Worm (Caenorhabditis elegans): Measurements from ENCODE around the gene R148.4.
A peak's percentile ranks its signal among the peaks of the same experiment; 100 is the strongest.

The R148.4 gene

ce11 chrIII:3161600-3161999, 9.8 kb upstream of the R148.4 start:
- TF ChIP-seq blmp-1 (tag; optimal IDR thresholded peaks at IDR 0.05; ENCODE audit: insufficient read depth) (peak; percentile 78), sma-3 (GFP tag; optimal IDR thresholded peaks at IDR 0.05) (peak; percentile 1), ztf-4 (tag; optimal IDR thresholded peaks at IDR 0.05) (no peak), nhr-25 (tag; optimal IDR thresholded peaks at IDR 0.05) (peak; percentile 77)

DNA sequence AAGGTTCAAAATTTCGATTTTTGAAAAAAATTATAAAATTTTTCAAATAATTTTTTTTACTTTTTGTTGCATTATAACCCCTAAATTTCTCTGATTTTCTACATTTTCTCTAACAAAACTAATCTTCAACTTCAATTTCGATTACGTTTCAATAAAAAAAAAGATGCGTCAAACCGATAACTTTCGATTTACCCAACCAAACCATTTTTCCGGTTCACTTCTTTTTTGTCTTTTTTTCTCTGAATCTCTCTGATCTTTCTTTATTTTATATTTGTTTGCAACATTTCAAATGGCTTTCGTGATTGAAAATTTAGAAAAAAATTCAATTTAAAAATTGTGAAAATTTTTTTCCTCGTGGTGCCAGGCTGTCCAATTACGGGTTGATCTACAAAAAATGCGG, 7.9 kb upstream of the R148.4 start:
- TF ChIP-seq sma-3 (GFP tag; optimal IDR thresholded peaks at IDR 0.05) (no peak), sem-4 (tag; optimal IDR thresholded peaks at IDR 0.05) (no peak), zag-1 (tag; optimal IDR thresholded peaks at IDR 0.05) (no peak), sma-9 (GFP tag; optimal IDR thresholded peaks at IDR 0.05) (no peak), sma-9 (tag; optimal IDR thresholded peaks at IDR 0.05) (no peak), ceh-16 (tag; optimal IDR thresholded peaks at IDR 0.05) (no peak), nhr-23 (tag; optimal IDR thresholded peaks at IDR 0.05) (no peak), unc-39 (tag; optimal IDR thresholded peaks at IDR 0.05) (no peak), F13H6.1 (tag; optimal IDR thresholded peaks at IDR 0.05) (no peak), aly-2 (tag; optimal IDR thresholded peaks at IDR 0.05) (no peak)

- TF ChIP-seq snpc-4 (tag; optimal IDR thresholded peaks at IDR 0.05) = no peak
Measured at ce11 chrIII:3165309-3165708, 6.1 kb upstream of the R148.4 start, which contains the start of gene R148.5. Gene R148.5, plus strand, starts transcription at chrIII:3165639.

DNA sequence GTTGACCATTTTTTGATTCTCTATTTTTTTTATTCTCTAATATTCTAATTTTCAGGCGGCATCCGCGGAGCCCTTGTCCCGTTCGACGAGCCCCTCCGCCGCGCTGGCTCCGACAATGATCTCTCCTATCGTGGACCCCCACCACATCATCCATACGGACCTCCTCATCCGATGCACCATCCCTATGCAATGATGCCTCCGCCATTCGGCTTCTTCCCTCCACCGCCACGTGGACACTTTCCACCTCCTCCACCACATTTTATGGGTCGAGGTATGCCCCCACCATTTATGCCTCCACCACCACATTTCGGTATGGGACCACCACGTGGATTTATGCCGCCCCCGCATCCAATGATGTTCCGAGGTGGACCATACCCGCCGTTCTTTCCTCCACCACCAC, 2.1 kb upstream of the R148.4 start:
- no peak for TF ChIP-seq nhr-23 (tag; optimal IDR thresholded peaks at IDR 0.05)
- no peak for TF ChIP-seq nhr-12 (tag; optimal IDR thresholded peaks at IDR 0.05)
- TF ChIP-seq sem-4 (tag; optimal IDR thresholded peaks at IDR 0.05) = no peak
- no peak for TF ChIP-seq zag-1 (tag; optimal IDR thresholded peaks at IDR 0.05)
- TF ChIP-seq elt-1 (tag; optimal IDR thresholded peaks at IDR 0.05) = no peak
- no peak for TF ChIP-seq elt-3 (tag; optimal IDR thresholded peaks at IDR 0.05)
- no peak for TF ChIP-seq ceh-16 (tag; optimal IDR thresholded peaks at IDR 0.05)
- no peak for TF ChIP-seq lin-11 (tag; optimal IDR thresholded peaks at IDR 0.05)
- TF ChIP-seq ama-1 (optimal IDR thresholded peaks at IDR 0.05) = no peak

- TF ChIP-seq peb-1 (tag; optimal IDR thresholded peaks at IDR 0.05) (no peak), gmeb-1 (tag; optimal IDR thresholded peaks at IDR 0.05) (no peak), lin-39 (tag; optimal IDR thresholded peaks at IDR 0.05) (no peak), C34F6.9 (tag; optimal IDR thresholded peaks at IDR 0.05) (no peak), lin-11 (tag; optimal IDR thresholded peaks at IDR 0.05) (no peak), nhr-6 (tag; optimal IDR thresholded peaks at IDR 0.05) (no peak), snpc-4 (tag; optimal IDR thresholded peaks at IDR 0.05) (no peak), dmd-4 (tag; optimal IDR thresholded peaks at IDR 0.05) (no peak), nhr-10 (tag; optimal IDR thresholded peaks at IDR 0.05) (no peak), fos-1 (tag; optimal IDR thresholded peaks at IDR 0.05) (no peak), lin-13 (GFP tag; optimal IDR thresholded peaks at IDR 0.05) (no peak), sma-9 (GFP tag; optimal IDR thresholded peaks at IDR 0.05) (no peak), sma-9 (tag; optimal IDR thresholded peaks at IDR 0.05) (no peak), nhr-77 (tag; optimal IDR thresholded peaks at IDR 0.05) (no peak), nhr-237 (tag; optimal IDR thresholded peaks at IDR 0.05) (no peak), ztf-11 (tag; optimal IDR thresholded peaks at IDR 0.05) (no peak), ztf-4 (tag; optimal IDR thresholded peaks at IDR 0.05) (no peak)
Measured at ce11 chrIII:3170538-3170937, 854 bp upstream of the R148.4 start.

ce11 chrIII:3174985-3175384, 3.6 kb downstream of the R148.4 start, which contains the start of gene R148.3:
Gene R148.3, plus strand, starts transcription at chrIII:3175331.
- TF ChIP-seq sem-4 (tag; optimal IDR thresholded peaks at IDR 0.05) (peak; percentile 27), C34F6.9 (tag; optimal IDR thresholded peaks at IDR 0.05) (peak; percentile 21), lsy-2 (tag; optimal IDR thresholded peaks at IDR 0.05) (peak in 1 of 2 experiments; percentile 59), R02D3.7 (tag; optimal IDR thresholded peaks at IDR 0.05) (no peak), nhr-23 (tag; optimal IDR thresholded peaks at IDR 0.05) (no peak), sma-3 (GFP tag; optimal IDR thresholded peaks at IDR 0.05) (peak; percentile 17), snpc-4 (tag; optimal IDR thresholded peaks at IDR 0.05) (peak; percentile 15), F13H6.1 (tag; optimal IDR thresholded peaks at IDR 0.05) (peak; percentile 62), ceh-16 (tag; optimal IDR thresholded peaks at IDR 0.05) (no peak), blmp-1 (tag; optimal IDR thresholded peaks at IDR 0.05; ENCODE audit: insufficient read depth) (no peak), ama-1 (optimal IDR thresholded peaks at IDR 0.05) (no peak), lin-13 (GFP tag; optimal IDR thresholded peaks at IDR 0.05) (peak; percentile 61), ztf-4 (tag; optimal IDR thresholded peaks at IDR 0.05) (peak; percentile 19), nhr-21 (tag; optimal IDR thresholded peaks at IDR 0.05) (peak; percentile 22), unc-55 (GFP tag; optimal IDR thresholded peaks at IDR 0.05) (peak; percentile 52), nhr-129 (tag; optimal IDR thresholded peaks at IDR 0.05) (peak; percentile 39), crh-2 (tag; optimal IDR thresholded peaks at IDR 0.05) (peak; percentile 75), lin-11 (tag; optimal IDR thresholded peaks at IDR 0.05) (peak; percentile 36), mdl-1 (tag; optimal IDR thresholded peaks at IDR 0.05) (peak in 1 of 2 experiments; percentile 24), nhr-25 (tag; optimal IDR thresholded peaks at IDR 0.05) (peak; percentile 37), nhr-6 (tag; optimal IDR thresholded peaks at IDR 0.05) (no peak), gmeb-1 (tag; optimal IDR thresholded peaks at IDR 0.05) (peak; percentile 66), elt-3 (tag; optimal IDR thresholded peaks at IDR 0.05) (no peak), fos-1 (tag; optimal IDR thresholded peaks at IDR 0.05) (no peak), unc-39 (tag; optimal IDR thresholded peaks at IDR 0.05) (no peak), unc-62 (GFP tag; optimal IDR thresholded peaks at IDR 0.05) (no peak), ZK546.5 (tag; optimal IDR thresholded peaks at IDR 0.05) (no peak)
